Worm (Caenorhabditis elegans) whole organism, young adult: Measurements from ENCODE around the gene clec-252.

Source experiments
- B0019.2 ChIP-seq: fragments of 200-800 bp; sonication (Bioruptor generic); conservative IDR thresholded peaks from 2 replicates; pipeline ENCODE4 v1.3.6; 2022; ENCODE audit warnings: missing genetic modification reagents, missing genetic modification characterization, missing compliant biosample characterization
- B0336.3 ChIP-seq: fragments of 200-800 bp; sonication (Bioruptor generic); IDR thresholded peaks from 2 replicates; pipeline ENCODE4 v1.3.6; 2022; ENCODE audit warnings: missing genetic modification characterization, missing compliant biosample characterization
- C06A6.2 ChIP-seq: fragments of 200-800 bp; sonication (Bioruptor generic); conservative IDR thresholded peaks from 2 replicates; pipeline ENCODE4 v1.3.6; 2022; ENCODE audit warnings: missing genetic modification characterization, missing compliant biosample characterization
- D2030.7 ChIP-seq: fragments of 200-800 bp; sonication (Bioruptor generic); IDR thresholded peaks from 2 replicates; pipeline ENCODE4 v1.3.6; 2022; ENCODE audit warnings: missing genetic modification reagents, missing genetic modification characterization, missing compliant biosample characterization
- F55B11.4 ChIP-seq: sonication (generic microtip); optimal IDR thresholded peaks from 2 replicates; lab custom pipeline; 2016; ENCODE audit warnings: missing compliant biosample characterization, missing genetic modification characterization, borderline replicate concordance; ENCODE audit not compliant: insufficient read depth
- F57A8.1 ChIP-seq: fragments of 200-800 bp; sonication (Bioruptor generic); optimal IDR thresholded peaks from 2 replicates; lab custom pipeline; 2018; ENCODE audit warnings: mild to moderate bottlenecking, missing genetic modification characterization, moderate library complexity, missing compliant biosample characterization
- Y53F4B.3 ChIP-seq: fragments of 200-800 bp; sonication (Bioruptor generic); IDR thresholded peaks from 2 replicates; pipeline ENCODE4 v1.3.6; 2022; ENCODE audit warnings: missing genetic modification reagents, missing genetic modification characterization, missing compliant biosample characterization
- Y95B8A.8 ChIP-seq: fragments of 200-800 bp; sonication (Bioruptor generic); IDR thresholded peaks from 2 replicates; pipeline ENCODE4 v1.3.6; 2022; ENCODE audit warnings: missing genetic modification reagents, missing genetic modification characterization, missing compliant biosample characterization
- aptf-2 ChIP-seq: fragments of 200-800 bp; sonication (Bioruptor generic); conservative IDR thresholded peaks from 2 replicates; pipeline ENCODE4 v1.3.6; 2022; ENCODE audit warnings: missing genetic modification reagents, missing genetic modification characterization, missing compliant biosample characterization
- aptf-3 ChIP-seq: fragments of 200-800 bp; sonication (Bioruptor generic); IDR thresholded peaks from 2 replicates; pipeline ENCODE4 v1.3.6; 2022; ENCODE audit warnings: missing genetic modification characterization, missing compliant biosample characterization
- atf-7 ChIP-seq: sonication (generic microtip); optimal IDR thresholded peaks from 2 replicates; lab custom pipeline; 2017; ENCODE audit warnings: mild to moderate bottlenecking, missing genetic modification characterization, missing compliant biosample characterization
- athp-1 ChIP-seq: sonication (generic microtip); optimal IDR thresholded peaks from 2 replicates; lab custom pipeline; 2017; ENCODE audit warnings: mild to moderate bottlenecking, missing genetic modification characterization, missing compliant biosample characterization
- attf-5 ChIP-seq: fragments of 200-800 bp; sonication (Bioruptor generic); optimal IDR thresholded peaks from 2 replicates; lab custom pipeline; 2018; ENCODE audit warnings: mild to moderate bottlenecking, missing genetic modification characterization, missing compliant biosample characterization
- ceh-100 ChIP-seq: fragments of 200-800 bp; sonication (Bioruptor generic); IDR thresholded peaks from 2 replicates; pipeline ENCODE4 v1.3.6; 2022; ENCODE audit warnings: missing genetic modification reagents, missing genetic modification characterization, missing compliant biosample characterization
- ceh-79 ChIP-seq: sonication (generic microtip); optimal IDR thresholded peaks from 2 replicates; lab custom pipeline; 2017; ENCODE audit warnings: mild to moderate bottlenecking, missing genetic modification characterization, missing compliant biosample characterization
- chd-7 ChIP-seq: sonication (generic microtip); optimal IDR thresholded peaks from 2 replicates; lab custom pipeline; 2016; ENCODE audit warnings: mild to moderate bottlenecking, missing genetic modification characterization, moderate library complexity, missing compliant biosample characterization
- dpl-1 ChIP-seq: fragments of 150-350 bp; optimal IDR thresholded peaks from 2 replicates; lab custom pipeline; 2014; ENCODE audit warnings: missing biosample characterization, missing genetic modification reagents, missing genetic modification characterization
- ekl-4 ChIP-seq: fragments of 200-800 bp; sonication (Bioruptor generic); IDR thresholded peaks from 2 replicates; pipeline ENCODE4 v1.3.6; 2022; ENCODE audit warnings: missing genetic modification reagents, missing genetic modification characterization, missing compliant biosample characterization
- hmg-1.2 ChIP-seq: fragments of 200-800 bp; sonication (Bioruptor generic); IDR thresholded peaks from 2 replicates; pipeline ENCODE4 v1.3.6; 2022; ENCODE audit warnings: missing genetic modification reagents, missing genetic modification characterization, missing compliant biosample characterization
- hrde-1 ChIP-seq: sonication (generic microtip); optimal IDR thresholded peaks from 2 replicates; lab custom pipeline; 2016; ENCODE audit warnings: missing genetic modification characterization, mild to moderate bottlenecking, missing compliant biosample characterization, moderate library complexity, missing genotype, missing genetic modification reagents, borderline replicate concordance
- lag-1 ChIP-seq: fragments of 200-800 bp; sonication (Bioruptor generic); IDR thresholded peaks from 2 replicates; pipeline ENCODE4 v1.3.6; 2022; ENCODE audit warnings: missing genetic modification reagents, missing genetic modification characterization, missing compliant biosample characterization
- let-607 ChIP-seq, 2 experiments: fragments of 200-800 bp in 1 of 2; sonication (Bioruptor generic) in 1 of 2; sonication (generic microtip) in 1 of 2; optimal IDR thresholded peaks; 2 replicates each; lab custom pipeline; 2016 to 2018; ENCODE audit warnings: mild to moderate bottlenecking in 2 of 2, missing compliant biosample characterization in 2 of 2, missing genetic modification characterization in 2 of 2, moderate library complexity in 2 of 2, missing genotype in 1 of 2
- lin-35 ChIP-seq, 3 experiments: fragments of 150-350 bp in 2 of 3; sonication (generic microtip) in 1 of 3; optimal IDR thresholded peaks; 2 replicates each; lab custom pipeline; 2014 to 2018; ENCODE audit warnings: missing biosample characterization in 3 of 3, missing genetic modification characterization in 3 of 3, missing genetic modification reagents in 3 of 3
- lir-1 ChIP-seq: fragments of 200-800 bp; sonication (Bioruptor generic); conservative IDR thresholded peaks from 2 replicates; pipeline ENCODE4 v1.3.6; 2022; ENCODE audit warnings: missing genetic modification reagents, missing genetic modification characterization, missing compliant biosample characterization
- madf-3 ChIP-seq: fragments of 200-800 bp; sonication (Bioruptor generic); IDR thresholded peaks from 2 replicates; pipeline ENCODE4 v1.3.6; 2022; ENCODE audit warnings: missing genetic modification reagents, missing genetic modification characterization, missing compliant biosample characterization
- mel-28 ChIP-seq: sonication (generic microtip); optimal IDR thresholded peaks from 2 replicates; lab custom pipeline; 2016; ENCODE audit warnings: borderline replicate concordance, mild to moderate bottlenecking, missing genetic modification characterization, missing compliant biosample characterization
- nhr-120 ChIP-seq: fragments of 200-800 bp; sonication (Bioruptor generic); IDR thresholded peaks from 2 replicates; pipeline ENCODE4 v1.3.6; 2022; ENCODE audit warnings: missing genetic modification characterization, missing compliant biosample characterization
- nhr-27 ChIP-seq: fragments of 200-800 bp; sonication (Bioruptor generic); optimal IDR thresholded peaks from 2 replicates; lab custom pipeline; 2018; ENCODE audit warnings: mild to moderate bottlenecking, missing genetic modification characterization, moderate library complexity, missing compliant biosample characterization
- nhr-90 ChIP-seq: sonication (generic microtip); optimal IDR thresholded peaks from 2 replicates; lab custom pipeline; 2016; ENCODE audit warnings: missing genotype, mild to moderate bottlenecking, missing genetic modification characterization, missing compliant biosample characterization
- snpc-4 ChIP-seq, 5 experiments: fragments of 150-350 bp in 1 of 5; sonication (generic microtip) in 4 of 5; optimal IDR thresholded peaks; 2 replicates each; lab custom pipeline; 2014 to 2018; ENCODE audit warnings: missing genetic modification characterization in 5 of 5, missing biosample characterization in 3 of 5, antibody characterized with exemption in 2 of 5, mild to moderate bottlenecking in 2 of 5, missing compliant biosample characterization in 2 of 5, missing genotype in 2 of 5, moderate library complexity in 2 of 5, missing genetic modification reagents in 1 of 5
- tbp1 ChIP-seq: fragments of 200-800 bp; sonication (Bioruptor generic); optimal IDR thresholded peaks from 2 replicates; lab custom pipeline; 2018; ENCODE audit warnings: mild to moderate bottlenecking, missing genetic modification characterization, missing compliant biosample characterization
- tlf-1 ChIP-seq: fragments of 200-800 bp; sonication (Bioruptor generic); optimal IDR thresholded peaks from 2 replicates; lab custom pipeline; 2018; ENCODE audit warnings: mild to moderate bottlenecking, missing genetic modification characterization, missing compliant biosample characterization
- unc-62 ChIP-seq: fragments of 150-350 bp; optimal IDR thresholded peaks from 2 replicates; lab custom pipeline; 2014; ENCODE audit warnings: missing biosample characterization, missing genetic modification reagents, missing genetic modification characterization
- xnd-1 ChIP-seq: sonication (generic microtip); optimal IDR thresholded peaks from 2 replicates; lab custom pipeline; 2016; ENCODE audit warnings: missing genotype, missing genetic modification reagents, missing genetic modification characterization, missing compliant biosample characterization
- ztf-28 ChIP-seq: fragments of 200-800 bp; sonication (Bioruptor generic); IDR thresholded peaks from 2 replicates; pipeline ENCODE4 v1.3.6; 2022; ENCODE audit warnings: missing genetic modification reagents, missing genetic modification characterization, missing compliant biosample characterization
- ztf-6 ChIP-seq: fragments of 200-800 bp; sonication (Bioruptor generic); IDR thresholded peaks from 2 replicates; pipeline ENCODE4 v1.3.6; 2022; ENCODE audit warnings: missing genetic modification reagents, missing genetic modification characterization, missing compliant biosample characterization

Gene clec-252

ce11 chrV:18737646-18738045 lies 11.0 kb downstream of the clec-252 start:
- no peak for TF ChIP-seq Y53F4B.3
- TF ChIP-seq B0336.3 (GFP tag; lab: Robert Waterston, UW), result no peak
- TF ChIP-seq B0019.2 (GFP tag; lab: Robert Waterston, UW), result no peak
- no peak for TF ChIP-seq tlf-1 (GFP tag; lab: Kevin White, UChicago)
- no peak for TF ChIP-seq lin-35 (GFP tag; optimal IDR thresholded peaks at IDR 0.05; lab: Kevin White, UChicago)
- no peak for TF ChIP-seq chd-7 (tag; lab: Kevin White, UChicago)
- no peak for TF ChIP-seq aptf-2
- TF ChIP-seq xnd-1 (tag; lab: Kevin White, UChicago), result no peak
- no peak for TF ChIP-seq dpl-1 (GFP tag; lab: Kevin White, UChicago)
- TF ChIP-seq ztf-6 (GFP tag; lab: Robert Waterston, UW), result no peak
- TF ChIP-seq snpc-4 (GFP tag; optimal IDR thresholded peaks at IDR 0.05; lab: Kevin White, UChicago), result no peak
- TF ChIP-seq snpc-4 (tag; optimal IDR thresholded peaks at IDR 0.05; lab: Kevin White, UChicago), result no peak
- no peak for TF ChIP-seq D2030.7 (GFP tag; lab: Robert Waterston, UW)
- no peak for TF ChIP-seq lir-1
- no peak for TF ChIP-seq ztf-28
- TF ChIP-seq Y95B8A.8 (GFP tag; lab: Robert Waterston, UW), result no peak
- no peak for TF ChIP-seq nhr-90
- TF ChIP-seq aptf-3 (GFP tag; lab: Robert Waterston, UW), result no peak

ce11 chrV:18734381-18734780 lies 14.2 kb downstream of the clec-252 start, which contains the start of gene scl-20:
Gene scl-20, minus strand, starts transcription at chrV:18734481.
- TF ChIP-seq tbp1 (no peak), nhr-120 (GFP tag; lab: Robert Waterston, UW) (no peak), atf-7 (tag; lab: Kevin White, UChicago) (no peak), ceh-100 (GFP tag; lab: Robert Waterston, UW) (no peak), nhr-27 (tag; lab: Kevin White, UChicago) (no peak), hmg-1.2 (no peak), xnd-1 (tag; lab: Kevin White, UChicago) (no peak), C06A6.2 (no peak), ceh-79 (tag; lab: Kevin White, UChicago) (no peak), athp-1 (tag; lab: Kevin White, UChicago) (no peak), madf-3 (GFP tag; lab: Robert Waterston, UW) (no peak), attf-5 (GFP tag; lab: Kevin White, UChicago) (no peak), F57A8.1 (GFP tag; lab: Kevin White, UChicago) (no peak), lag-1 (GFP tag; lab: Robert Waterston, UW) (no peak), unc-62 (GFP tag; lab: Kevin White, UChicago) (no peak)

ce11 chrV:18733942-18734341 lies 14.7 kb downstream of the clec-252 start:
- TF ChIP-seq ekl-4 (GFP tag; lab: Robert Waterston, UW) (no peak), C06A6.2 (no peak), dpl-1 (GFP tag; lab: Kevin White, UChicago) (no peak), ceh-79 (tag; lab: Kevin White, UChicago) (no peak), mel-28 (tag; lab: Kevin White, UChicago) (no peak), F55B11.4 (tag; lab: Kevin White, UChicago) (no peak), hrde-1 (tag; lab: Kevin White, UChicago) (no peak), tlf-1 (GFP tag; lab: Kevin White, UChicago) (no peak), let-607 (tag; optimal IDR thresholded peaks at IDR 0.05; lab: Kevin White, UChicago) (no peak)
